Worm (Caenorhabditis elegans) whole organism, late embryonic: Measurements from ENCODE around the gene R10E9.3.

ENCODE experiments used
- F13H6.1 ChIP-seq: sonication (generic microtip); optimal IDR thresholded peaks from 2 replicates; lab custom pipeline; 2016; ENCODE audit warnings: missing genetic modification characterization, missing compliant biosample characterization
- ahr-1 ChIP-seq: sonication (generic microtip); optimal IDR thresholded peaks from 2 replicates; lab custom pipeline; 2016; ENCODE audit warnings: missing genetic modification characterization, missing compliant biosample characterization
- ceh-14 ChIP-seq: sonication (generic microtip); optimal IDR thresholded peaks from 2 replicates; lab custom pipeline; 2016; ENCODE audit warnings: missing genotype, missing genetic modification characterization, missing compliant biosample characterization
- ceh-18 ChIP-seq: sonication (generic microtip); optimal IDR thresholded peaks from 2 replicates; lab custom pipeline; 2016; ENCODE audit warnings: missing genetic modification characterization, missing compliant biosample characterization
- ceh-19 ChIP-seq: fragments of 200-800 bp; sonication (Bioruptor generic); optimal IDR thresholded peaks from 2 replicates; lab custom pipeline; 2018; ENCODE audit warnings: mild to moderate bottlenecking, missing genetic modification characterization, missing compliant biosample characterization
- ceh-22 ChIP-seq: sonication (generic microtip); optimal IDR thresholded peaks from 2 replicates; lab custom pipeline; 2017; ENCODE audit warnings: missing biosample characterization, missing genetic modification characterization
- ceh-31 ChIP-seq: sonication (generic microtip); optimal IDR thresholded peaks from 2 replicates; lab custom pipeline; 2016; ENCODE audit warnings: missing genetic modification characterization, missing compliant biosample characterization
- ceh-34 ChIP-seq: sonication (generic microtip); optimal IDR thresholded peaks from 2 replicates; lab custom pipeline; 2016; ENCODE audit warnings: mild to moderate bottlenecking, missing genetic modification characterization, missing compliant biosample characterization
- ceh-45 ChIP-seq: fragments of 200-800 bp; sonication (Bioruptor generic); IDR thresholded peaks from 2 replicates; pipeline ENCODE4 v1.3.6; 2022; ENCODE audit warnings: missing genetic modification reagents, missing genetic modification characterization, missing compliant biosample characterization
- ceh-48 ChIP-seq: sonication (generic microtip); optimal IDR thresholded peaks from 2 replicates; lab custom pipeline; 2016; ENCODE audit warnings: missing genetic modification characterization, inconsistent platforms, missing compliant biosample characterization
- ceh-9 ChIP-seq: sonication (generic microtip); optimal IDR thresholded peaks from 2 replicates; lab custom pipeline; 2016; ENCODE audit warnings: mild to moderate bottlenecking, missing genetic modification characterization, inconsistent platforms, missing compliant biosample characterization
- che-1 ChIP-seq: sonication (generic microtip); optimal IDR thresholded peaks from 2 replicates; lab custom pipeline; 2016; ENCODE audit warnings: mild to moderate bottlenecking, missing genetic modification characterization, missing compliant biosample characterization
- elt-2 ChIP-seq: sonication (generic microtip); optimal IDR thresholded peaks from 2 replicates; lab custom pipeline; 2016; ENCODE audit warnings: missing genetic modification reagents, missing genetic modification characterization, missing compliant biosample characterization
- elt-4 ChIP-seq: sonication (generic microtip); optimal IDR thresholded peaks from 2 replicates; lab custom pipeline; 2016; ENCODE audit warnings: missing genetic modification characterization, missing compliant biosample characterization
- ets-4 ChIP-seq: sonication (generic microtip); optimal IDR thresholded peaks from 2 replicates; lab custom pipeline; 2016; ENCODE audit warnings: missing genetic modification characterization, missing compliant biosample characterization
- eyg-1 ChIP-seq: sonication (generic microtip); optimal IDR thresholded peaks from 2 replicates; lab custom pipeline; 2016; ENCODE audit warnings: missing genotype, missing genetic modification characterization, missing compliant biosample characterization
- fax-1 ChIP-seq: sonication (generic microtip); optimal IDR thresholded peaks from 2 replicates; lab custom pipeline; 2016; ENCODE audit warnings: missing genotype, missing genetic modification characterization, missing compliant biosample characterization
- fkh-10 ChIP-seq: fragments of 150-350 bp; optimal IDR thresholded peaks from 2 replicates; lab custom pipeline; 2014; ENCODE audit warnings: missing biosample characterization, missing genetic modification reagents, missing genetic modification characterization
- gmeb-2 ChIP-seq: sonication (generic microtip); optimal IDR thresholded peaks from 2 replicates; lab custom pipeline; 2016; ENCODE audit warnings: missing genetic modification characterization, inconsistent platforms, missing compliant biosample characterization
- hlh-30 ChIP-seq: sonication (generic microtip); optimal IDR thresholded peaks from 2 replicates; lab custom pipeline; 2017; ENCODE audit warnings: antibody characterized with exemption, missing genetic modification characterization, missing compliant biosample characterization; ENCODE audit not compliant: insufficient read depth
- hlh-8 ChIP-seq: sonication (generic microtip); optimal IDR thresholded peaks from 2 replicates; lab custom pipeline; 2016; ENCODE audit warnings: missing genotype, missing genetic modification characterization, missing compliant biosample characterization
- madf-2 ChIP-seq: sonication (generic microtip); optimal IDR thresholded peaks from 2 replicates; lab custom pipeline; 2017; ENCODE audit warnings: missing genetic modification characterization, missing compliant biosample characterization
- nfya-1 ChIP-seq: sonication (generic microtip); optimal IDR thresholded peaks from 2 replicates; lab custom pipeline; 2017; ENCODE audit warnings: missing genetic modification characterization, mild to moderate bottlenecking, missing compliant biosample characterization, antibody characterized with exemption, moderate library complexity
- nhr-11 ChIP-seq: fragments of 150-350 bp; optimal IDR thresholded peaks from 2 replicates; lab custom pipeline; 2014; ENCODE audit warnings: missing biosample characterization, missing genetic modification characterization
- nhr-232 ChIP-seq: sonication (generic microtip); optimal IDR thresholded peaks from 2 replicates; lab custom pipeline; 2016; ENCODE audit warnings: missing genetic modification characterization, missing compliant biosample characterization
- npax-4 ChIP-seq: sonication (generic microtip); optimal IDR thresholded peaks from 2 replicates; lab custom pipeline; 2016; ENCODE audit warnings: missing genetic modification characterization, missing compliant biosample characterization
- odd-2 ChIP-seq: sonication (generic microtip); optimal IDR thresholded peaks from 2 replicates; lab custom pipeline; 2017; ENCODE audit warnings: antibody characterized with exemption, mild to moderate bottlenecking, missing genetic modification characterization, missing compliant biosample characterization
- pat-9 ChIP-seq: fragments of 200-800 bp; sonication (Bioruptor generic); optimal IDR thresholded peaks from 2 replicates; lab custom pipeline; 2018; ENCODE audit warnings: mild to moderate bottlenecking, missing genetic modification characterization, moderate library complexity, missing compliant biosample characterization
- pha-2 ChIP-seq: sonication (generic microtip); optimal IDR thresholded peaks from 2 replicates; lab custom pipeline; 2017; ENCODE audit warnings: mild to moderate bottlenecking, missing genetic modification characterization, missing compliant biosample characterization
- pqm-1 ChIP-seq: sonication (generic microtip); optimal IDR thresholded peaks from 2 replicates; lab custom pipeline; 2016; ENCODE audit warnings: missing genetic modification characterization, missing compliant biosample characterization
- pros-1 ChIP-seq: fragments of 150-350 bp; optimal IDR thresholded peaks from 2 replicates; lab custom pipeline; 2014; ENCODE audit warnings: missing biosample characterization, missing genetic modification reagents, missing genetic modification characterization
- ref-2 ChIP-seq: sonication (generic microtip); optimal IDR thresholded peaks from 2 replicates; lab custom pipeline; 2016; ENCODE audit warnings: missing genetic modification characterization, missing compliant biosample characterization
- rnt-1 ChIP-seq: sonication (generic microtip); optimal IDR thresholded peaks from 2 replicates; lab custom pipeline; 2016; ENCODE audit warnings: missing genetic modification characterization, missing compliant biosample characterization
- sdc-2 ChIP-seq: sonication (generic microtip); optimal IDR thresholded peaks from 2 replicates; lab custom pipeline; 2016; ENCODE audit warnings: missing genotype, missing genetic modification characterization, missing compliant biosample characterization
- sox-2 ChIP-seq: fragments of 200-800 bp; sonication (Bioruptor generic); IDR thresholded peaks from 2 replicates; pipeline ENCODE4 v1.3.6; 2022; ENCODE audit warnings: missing genetic modification reagents, missing genetic modification characterization, missing compliant biosample characterization
- tbx-2 ChIP-seq: sonication (generic microtip); optimal IDR thresholded peaks from 2 replicates; lab custom pipeline; 2016; ENCODE audit warnings: missing genetic modification characterization, missing compliant biosample characterization
- tbx-7 ChIP-seq: sonication (generic microtip); optimal IDR thresholded peaks from 2 replicates; lab custom pipeline; 2016; ENCODE audit warnings: missing genotype, missing genetic modification characterization, missing compliant biosample characterization
- ttx-3 ChIP-seq: sonication (generic microtip); optimal IDR thresholded peaks from 2 replicates; lab custom pipeline; 2016; ENCODE audit warnings: missing genetic modification reagents, missing genetic modification characterization, missing compliant biosample characterization
- unc-42 ChIP-seq: sonication (generic microtip); optimal IDR thresholded peaks from 2 replicates; lab custom pipeline; 2016; ENCODE audit warnings: missing genotype, missing genetic modification characterization, missing compliant biosample characterization
- unc-86 ChIP-seq: sonication (generic microtip); optimal IDR thresholded peaks from 2 replicates; lab custom pipeline; 2016; ENCODE audit warnings: missing genetic modification characterization, missing compliant biosample characterization
- ztf-16 ChIP-seq: sonication (generic microtip); optimal IDR thresholded peaks from 2 replicates; lab custom pipeline; 2017; ENCODE audit warnings: missing genetic modification characterization, missing compliant biosample characterization

R10E9.3 gene

ce11 chrIII:3976291-3976690 lies 16.3 kb downstream of the R10E9.3 start, which contains the start of gene msi-1:
TSS of gene msi-1 (minus strand) at chrIII:3976391.
- no peak for TF ChIP-seq pqm-1
- TF ChIP-seq odd-2 (tag; lab: Kevin White, UChicago) = no peak
- TF ChIP-seq ceh-48 (tag; lab: Kevin White, UChicago) = no peak
- no peak for TF ChIP-seq nhr-232 (tag; lab: Kevin White, UChicago)
- TF ChIP-seq pat-9 (tag; lab: Kevin White, UChicago) = no peak
- no peak for TF ChIP-seq ceh-45

DNA sequence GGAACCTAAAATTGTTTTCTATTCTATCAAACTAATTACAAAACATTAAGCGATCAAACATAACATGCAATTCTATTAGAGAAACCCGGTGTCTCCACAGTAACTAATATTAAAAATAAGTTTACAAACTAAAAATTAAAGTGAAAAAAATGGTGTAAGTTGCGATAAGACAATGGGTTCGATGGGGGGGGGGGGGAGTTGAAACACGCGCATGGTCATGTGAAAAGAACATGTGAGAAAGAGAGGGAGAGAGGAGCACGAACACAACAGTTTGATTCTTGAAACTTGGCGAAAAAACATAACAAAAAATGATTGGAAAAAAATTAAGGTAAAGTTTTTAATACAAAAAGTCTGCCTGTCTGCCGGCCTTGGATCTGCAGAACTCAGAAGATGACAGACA lies 17.0 kb downstream of the R10E9.3 start:
- no peak for TF ChIP-seq npax-4
- TF ChIP-seq pha-2 (tag; lab: Kevin White, UChicago) = no peak
- no peak for TF ChIP-seq F13H6.1 (tag; lab: Kevin White, UChicago)
- no peak for TF ChIP-seq pat-9 (tag; lab: Kevin White, UChicago)
- no peak for TF ChIP-seq elt-2 (tag; lab: Kevin White, UChicago)
- TF ChIP-seq ets-4 = no peak
- no peak for TF ChIP-seq hlh-30 (tag; lab: Kevin White, UChicago)
- no peak for TF ChIP-seq madf-2 (tag; lab: Kevin White, UChicago)
- no peak for TF ChIP-seq ceh-22
- no peak for TF ChIP-seq che-1 (tag; lab: Kevin White, UChicago)
- no peak for TF ChIP-seq unc-86 (tag; lab: Kevin White, UChicago)
- no peak for TF ChIP-seq unc-42
- TF ChIP-seq elt-4 = no peak
- TF ChIP-seq pqm-1 = no peak
- TF ChIP-seq nhr-11 = no peak
- TF ChIP-seq fax-1 = no peak

- no peak for TF ChIP-seq hlh-8 (tag; lab: Kevin White, UChicago)
- TF ChIP-seq ceh-34 = no peak
- no peak for TF ChIP-seq fkh-10 (GFP tag; lab: Kevin White, UChicago)
- no peak for TF ChIP-seq eyg-1 (tag; lab: Kevin White, UChicago)
- TF ChIP-seq ceh-31 = no peak
- no peak for TF ChIP-seq ceh-9 (tag; lab: Kevin White, UChicago)
- no peak for TF ChIP-seq nhr-11
- no peak for TF ChIP-seq pros-1 (tag; lab: Kevin White, UChicago)
- no peak for TF ChIP-seq elt-4
- no peak for TF ChIP-seq fax-1
- TF ChIP-seq gmeb-2 (tag; lab: Kevin White, UChicago) = no peak
- TF ChIP-seq ref-2 = no peak
Observed at ce11 chrIII:3978438-3978837, 18.4 kb downstream of the R10E9.3 start.

DNA sequence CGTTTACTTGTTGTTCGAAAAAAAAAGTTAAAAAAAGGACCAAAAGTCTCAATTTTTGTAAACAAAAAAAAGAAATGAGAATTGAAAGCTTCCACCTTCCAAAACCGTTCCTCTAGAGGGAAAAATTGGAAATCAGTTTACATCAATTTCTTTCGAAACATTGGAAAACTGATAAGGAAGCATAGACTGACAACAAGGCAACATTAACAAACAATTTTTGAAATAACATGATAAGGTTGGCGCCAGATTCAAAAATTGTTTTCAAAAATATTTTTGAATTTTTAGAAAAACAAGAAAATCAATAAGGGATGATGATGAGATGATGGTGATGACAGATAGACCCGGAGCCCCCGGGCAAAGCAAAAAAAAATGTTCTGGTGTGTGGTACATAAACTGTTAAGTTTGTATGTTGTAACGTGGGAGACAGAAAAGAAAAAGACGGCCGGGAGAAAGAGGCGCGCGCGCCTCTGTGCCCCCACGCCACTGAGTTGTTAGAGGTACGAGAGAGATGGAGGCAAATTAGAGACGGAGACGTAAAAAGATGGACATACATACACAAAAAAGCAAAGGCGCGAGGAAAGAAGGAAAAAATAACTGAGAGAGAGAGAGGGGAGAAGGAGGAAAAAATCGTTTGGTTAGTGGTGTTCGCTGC lies 20.1 kb downstream of the R10E9.3 start:
- TF ChIP-seq tbx-2 (tag; lab: Kevin White, UChicago) (peak; percentile 24), sdc-2 (no peak), ets-4 (no peak), F13H6.1 (tag; lab: Kevin White, UChicago) (peak; percentile 14), nfya-1 (peak; percentile 21), fkh-10 (GFP tag; lab: Kevin White, UChicago) (no peak), ttx-3 (tag; lab: Kevin White, UChicago) (no peak), ceh-18 (peak; percentile 44), ahr-1 (tag; lab: Kevin White, UChicago) (no peak), ceh-9 (tag; lab: Kevin White, UChicago) (no peak), ceh-19 (no peak), odd-2 (tag; lab: Kevin White, UChicago) (no peak), ztf-16 (tag; lab: Kevin White, UChicago) (no peak), sox-2 (no peak), nhr-232 (tag; lab: Kevin White, UChicago) (no peak), gmeb-2 (tag; lab: Kevin White, UChicago) (no peak), npax-4 (no peak), ref-2 (no peak), rnt-1 (tag; lab: Kevin White, UChicago) (no peak), hlh-8 (tag; lab: Kevin White, UChicago) (no peak), ceh-48 (tag; lab: Kevin White, UChicago) (no peak), ceh-34 (no peak), tbx-7 (tag; lab: Kevin White, UChicago) (no peak), ceh-14 (tag; lab: Kevin White, UChicago) (no peak)
- TF ChIP-seq, all 69 proteins: peak for 4
